Worm (Caenorhabditis elegans) whole organism, L4/young adult: ENCODE results near the gene Y110A2AL.9.

Source experiments
- W03F9.2 ChIP-seq: fragments of 150-350 bp; optimal IDR thresholded peaks from 2 replicates; lab custom pipeline; 2014; ENCODE audit warnings: missing biosample characterization, missing genetic modification characterization
- dao-5 ChIP-seq: sonication (generic microtip); optimal IDR thresholded peaks from 2 replicates; lab custom pipeline; 2016; ENCODE audit warnings: missing genotype, missing genetic modification characterization, moderate library complexity, missing compliant biosample characterization
- him-1 ChIP-seq: sonication (generic microtip); optimal IDR thresholded peaks from 2 replicates; lab custom pipeline; 2016; ENCODE audit warnings: missing genotype, missing genetic modification reagents, missing genetic modification characterization, missing compliant biosample characterization

ce11 chrII:2867701-2868100, 1.3 kb upstream of the Y110A2AL.9 start, which contains the start of gene Y110A2AL.2:
- TF ChIP-seq him-1 (tag; lab: Kevin White, UChicago), result no peak
- TF ChIP-seq dao-5 (tag; lab: Kevin White, UChicago), result no peak
- no peak for TF ChIP-seq W03F9.2 (tag; lab: Kevin White, UChicago)
